ENCODE assay signal across 1 fruit fly cellular context in genomic region chr3R:28556385-28556784, dm6.
TF ChIP-seq lines count a peak whose summit lies in the region.

No protein-coding gene starts in this region.

TF ChIP-seq in whole organism, embryonic, 481 proteins besides CTCF, POLR2A, EP300 and RAD21 (continued from another document):
- no peak for TF ChIP-seq Ets97D (GFP tag; optimal IDR thresholded peaks at IDR 0.05; lab: Kevin White, UChicago)
- TF ChIP-seq fd64A (GFP tag; optimal IDR thresholded peaks at IDR 0.05; lab: Kevin White, UChicago): no peak
- no peak for TF ChIP-seq Mes4 (GFP tag; optimal IDR thresholded peaks at IDR 0.05; lab: Kevin White, UChicago)
- TF ChIP-seq CG10147 (GFP tag; optimal IDR thresholded peaks at IDR 0.05; lab: Kevin White, UChicago): peak; percentile 50
- 0 out of 3 replicates have a peak, but pooled peaks have one; percentile 34 for TF ChIP-seq ken (GFP tag; IDR thresholded peaks at IDR 0.05; lab: Robert Waterston, UW)
- peak; percentile 30; the same call in 1 of the 2 replicates for TF ChIP-seq E2f2 (GFP tag; IDR thresholded peaks at IDR 0.05; lab: Robert Waterston, UW)
- no peak for TF ChIP-seq Dip2 (GFP tag; IDR thresholded peaks at IDR 0.05; lab: Robert Waterston, UW)
- TF ChIP-seq CG11247 (GFP tag; IDR thresholded peaks at IDR 0.05; lab: Robert Waterston, UW): peak; percentile 32; the same call in 1 of the 2 replicates
- TF ChIP-seq emc (GFP tag; optimal IDR thresholded peaks at IDR 0.05; lab: Kevin White, UChicago): no peak
- no peak for TF ChIP-seq Mad (GFP tag; optimal IDR thresholded peaks at IDR 0.05; lab: Kevin White, UChicago)
- TF ChIP-seq Blimp-1 (GFP tag; optimal IDR thresholded peaks at IDR 0.05; lab: Kevin White, UChicago): peak; percentile 38
- peak; percentile 61 for TF ChIP-seq caup (GFP tag; optimal IDR thresholded peaks at IDR 0.05; lab: Kevin White, UChicago; ENCODE audit: severe bottlenecking)
- TF ChIP-seq CG13424 (tag; optimal IDR thresholded peaks at IDR 0.05; lab: Kevin White, UChicago): no peak
- no peak for TF ChIP-seq ab (GFP tag; optimal IDR thresholded peaks at IDR 0.05; lab: Kevin White, UChicago)
- no peak for TF ChIP-seq stwl (tag; optimal IDR thresholded peaks at IDR 0.05; lab: Kevin White, UChicago)
- TF ChIP-seq CG6854 (GFP tag; optimal IDR thresholded peaks at IDR 0.05; lab: Kevin White, UChicago): peak; percentile 17
- TF ChIP-seq dmrt99B (tag; optimal IDR thresholded peaks at IDR 0.05; lab: Kevin White, UChicago): peak; percentile 4
- TF ChIP-seq CG34376 (GFP tag; optimal IDR thresholded peaks at IDR 0.05; lab: Kevin White, UChicago): no peak
- no peak for TF ChIP-seq Stat92E (GFP tag; optimal IDR thresholded peaks at IDR 0.05; lab: Kevin White, UChicago)
- no peak for TF ChIP-seq CG17186 (GFP tag; optimal IDR thresholded peaks at IDR 0.05; lab: Kevin White, UChicago)
- TF ChIP-seq org-1 (GFP tag; optimal IDR thresholded peaks at IDR 0.05; lab: Kevin White, UChicago): peak; percentile 28
- peak; percentile 65 for TF ChIP-seq Atf6 (GFP tag; IDR thresholded peaks at IDR 0.05; lab: Robert Waterston, UW)
- peak; percentile 17 for TF ChIP-seq CG4328 (GFP tag; optimal IDR thresholded peaks at IDR 0.05; lab: Kevin White, UChicago)
- TF ChIP-seq twi (tag; optimal IDR thresholded peaks at IDR 0.05; lab: Kevin White, UChicago): no peak
- TF ChIP-seq CG9437 (GFP tag; optimal IDR thresholded peaks at IDR 0.05; lab: Kevin White, UChicago): no peak
- TF ChIP-seq CG8290 (GFP tag; optimal IDR thresholded peaks at IDR 0.05; lab: Kevin White, UChicago): no peak
- peak in 1 of 2 experiments; percentile 43 for TF ChIP-seq CG8290 (tag; optimal IDR thresholded peaks at IDR 0.05; lab: Kevin White, UChicago)
- TF ChIP-seq CG10654 (GFP tag; optimal IDR thresholded peaks at IDR 0.05; lab: Kevin White, UChicago): no peak
- TF ChIP-seq CG13296 (GFP tag; optimal IDR thresholded peaks at IDR 0.05; lab: Kevin White, UChicago): peak; percentile 58
- no peak for TF ChIP-seq z (GFP tag; IDR thresholded peaks at IDR 0.05; lab: Robert Waterston, UW)
- TF ChIP-seq klu (GFP tag; IDR thresholded peaks at IDR 0.05; lab: Robert Waterston, UW): no peak
- TF ChIP-seq mld (GFP tag; IDR thresholded peaks at IDR 0.05; lab: Robert Waterston, UW; ENCODE audit: partially characterized antibody): no peak
- TF ChIP-seq CG10267 (tag; optimal IDR thresholded peaks at IDR 0.05; lab: Kevin White, UChicago): no peak
- TF ChIP-seq ham (GFP tag; IDR thresholded peaks at IDR 0.05; lab: Robert Waterston, UW): no peak
- no peak; the same call in 1 of the 2 replicates for TF ChIP-seq onecut (GFP tag; IDR thresholded peaks at IDR 0.05; lab: Robert Waterston, UW)
- peak; percentile 36; the same call in 1 of the 2 replicates for TF ChIP-seq stc (GFP tag; IDR thresholded peaks at IDR 0.05; lab: Robert Waterston, UW)
- TF ChIP-seq gcm (GFP tag; optimal IDR thresholded peaks at IDR 0.05; lab: Kevin White, UChicago): no peak
- TF ChIP-seq bsh (GFP tag; optimal IDR thresholded peaks at IDR 0.05; lab: Kevin White, UChicago): peak in 1 of 2 experiments; percentile 44
- TF ChIP-seq CG6683 (GFP tag; optimal IDR thresholded peaks at IDR 0.05; lab: Kevin White, UChicago): peak; percentile 29
- no peak for TF ChIP-seq sc (optimal IDR thresholded peaks at IDR 0.05; lab: Kevin White, UChicago)
- TF ChIP-seq sc (GFP tag; optimal IDR thresholded peaks at IDR 0.05; lab: Kevin White, UChicago): no peak
- TF ChIP-seq Atf-2 (GFP tag; optimal IDR thresholded peaks at IDR 0.05; lab: Kevin White, UChicago): no peak
- no peak for TF ChIP-seq chinmo (GFP tag; IDR thresholded peaks at IDR 0.05; lab: Robert Waterston, UW; ENCODE audit: partially characterized antibody)
- peak; percentile 40 for TF ChIP-seq BtbVII (GFP tag; optimal IDR thresholded peaks at IDR 0.05; lab: Kevin White, UChicago)
- no peak for TF ChIP-seq Poxn (GFP tag; IDR thresholded peaks at IDR 0.05; lab: Robert Waterston, UW)
- TF ChIP-seq Sry-δ (GFP tag; optimal IDR thresholded peaks at IDR 0.05; lab: Kevin White, UChicago): no peak
- TF ChIP-seq CG14014 (GFP tag; IDR thresholded peaks at IDR 0.05; lab: Robert Waterston, UW): peak; percentile 15; the same call in 1 of the 2 replicates
- peak; percentile 24 for TF ChIP-seq CG12769 (tag; optimal IDR thresholded peaks at IDR 0.05; lab: Kevin White, UChicago)
- no peak for TF ChIP-seq chn (GFP tag; optimal IDR thresholded peaks at IDR 0.05; lab: Kevin White, UChicago)
- peak; percentile 48 for TF ChIP-seq MTF-1 (GFP tag; optimal IDR thresholded peaks at IDR 0.05; lab: Kevin White, UChicago; ENCODE audit: borderline replicate concordance)
- peak; percentile 26 for TF ChIP-seq CG17568 (GFP tag; optimal IDR thresholded peaks at IDR 0.05; lab: Kevin White, UChicago)
- TF ChIP-seq luna (GFP tag; optimal IDR thresholded peaks at IDR 0.05; lab: Kevin White, UChicago): no peak
- no peak for TF ChIP-seq E2f1 (GFP tag; IDR thresholded peaks at IDR 0.05; lab: Robert Waterston, UW)
- no peak for TF ChIP-seq CG14667 (GFP tag; IDR thresholded peaks at IDR 0.05; lab: Robert Waterston, UW)
- no peak for TF ChIP-seq croc (GFP tag; conservative IDR thresholded peaks at IDR 0.05; lab: Robert Waterston, UW)
- TF ChIP-seq CG8089 (GFP tag; optimal IDR thresholded peaks at IDR 0.05; lab: Kevin White, UChicago): no peak
- peak; percentile 28 for TF ChIP-seq CG12744 (GFP tag; optimal IDR thresholded peaks at IDR 0.05; lab: Kevin White, UChicago)
- no peak for TF ChIP-seq CG9817 (tag; optimal IDR thresholded peaks at IDR 0.05; lab: Kevin White, UChicago)
- no peak for TF ChIP-seq sr (GFP tag; IDR thresholded peaks at IDR 0.05; lab: Robert Waterston, UW)
- TF ChIP-seq sens (GFP tag; lab: Kevin White, UChicago): no peak
- TF ChIP-seq NfI (GFP tag; optimal IDR thresholded peaks at IDR 0.05; lab: Kevin White, UChicago): no peak
- no peak for TF ChIP-seq Ets65A (GFP tag; lab: Kevin White, UChicago)
- no peak for TF ChIP-seq fd102C (GFP tag; optimal IDR thresholded peaks at IDR 0.05; lab: Kevin White, UChicago)
- no peak for TF ChIP-seq btn (GFP tag; optimal IDR thresholded peaks at IDR 0.05; lab: Kevin White, UChicago)
- no peak; the same call in 2 of the 3 replicates for TF ChIP-seq dysf (GFP tag; IDR thresholded peaks at IDR 0.05; lab: Robert Waterston, UW)
- no peak for TF ChIP-seq CG8478 (optimal IDR thresholded peaks at IDR 0.05; lab: Kevin White, UChicago)
- TF ChIP-seq unpg (GFP tag; optimal IDR thresholded peaks at IDR 0.05; lab: Kevin White, UChicago): peak; percentile 12
- TF ChIP-seq knrl (GFP tag; IDR thresholded peaks at IDR 0.05; lab: Robert Waterston, UW; ENCODE audit: partially characterized antibody): no peak
- TF ChIP-seq fd96Cb (tag; optimal IDR thresholded peaks at IDR 0.05; lab: Kevin White, UChicago): no peak
- TF ChIP-seq bcd (GFP tag; optimal IDR thresholded peaks at IDR 0.05; lab: Kevin White, UChicago): peak; percentile 34
- no peak for TF ChIP-seq rib (GFP tag; IDR thresholded peaks at IDR 0.05; lab: Robert Waterston, UW)
- TF ChIP-seq H2.0 (GFP tag; IDR thresholded peaks at IDR 0.05; lab: Robert Waterston, UW): no peak
- TF ChIP-seq schlank (tag; optimal IDR thresholded peaks at IDR 0.05; lab: Kevin White, UChicago): peak; percentile 33
- peak; percentile 12 for TF ChIP-seq CG3407 (GFP tag; optimal IDR thresholded peaks at IDR 0.05; lab: Kevin White, UChicago)
- no peak for TF ChIP-seq CG30431 (GFP tag; optimal IDR thresholded peaks at IDR 0.05; lab: Kevin White, UChicago)
- TF ChIP-seq CoRest (tag; optimal IDR thresholded peaks at IDR 0.05; lab: Kevin White, UChicago): no peak
- no peak for TF ChIP-seq Hmx (GFP tag; optimal IDR thresholded peaks at IDR 0.05; lab: Kevin White, UChicago)
- no peak for TF ChIP-seq kah (GFP tag; optimal IDR thresholded peaks at IDR 0.05; lab: Kevin White, UChicago)
- TF ChIP-seq Hsf (GFP tag; optimal IDR thresholded peaks at IDR 0.05; lab: Kevin White, UChicago): no peak
- TF ChIP-seq ewg (GFP tag; optimal IDR thresholded peaks at IDR 0.05; lab: Kevin White, UChicago): no peak
- no peak for TF ChIP-seq HmgZ (tag; optimal IDR thresholded peaks at IDR 0.05; lab: Kevin White, UChicago)
- no peak for TF ChIP-seq CG4404 (GFP tag; IDR thresholded peaks at IDR 0.05; lab: Robert Waterston, UW)
- no peak for TF ChIP-seq Aef1 (GFP tag; IDR thresholded peaks at IDR 0.05; lab: Robert Waterston, UW)
- TF ChIP-seq lab (GFP tag; optimal IDR thresholded peaks at IDR 0.05; lab: Kevin White, UChicago): peak; percentile 77
- no peak for TF ChIP-seq ftz-f1 (GFP tag; optimal IDR thresholded peaks at IDR 0.05; lab: Kevin White, UChicago)
- TF ChIP-seq Asciz (GFP tag; optimal IDR thresholded peaks at IDR 0.05; lab: Kevin White, UChicago): peak; percentile 67
- no peak for TF ChIP-seq ato (GFP tag; IDR thresholded peaks at IDR 0.05; lab: Robert Waterston, UW; ENCODE audit: partially characterized antibody)
- TF ChIP-seq nerfin-2 (GFP tag; IDR thresholded peaks at IDR 0.05; lab: Robert Waterston, UW; ENCODE audit: partially characterized antibody): no peak
- TF ChIP-seq CG10543 (GFP tag; optimal IDR thresholded peaks at IDR 0.05; lab: Kevin White, UChicago): peak; percentile 61
- TF ChIP-seq mirr (GFP tag; optimal IDR thresholded peaks at IDR 0.05; lab: Kevin White, UChicago): no peak
- no peak for TF ChIP-seq Antp (GFP tag; optimal IDR thresholded peaks at IDR 0.05; lab: Kevin White, UChicago)
- TF ChIP-seq CG11398 (GFP tag; optimal IDR thresholded peaks at IDR 0.05; lab: Kevin White, UChicago): no peak
- TF ChIP-seq scrt (GFP tag; optimal IDR thresholded peaks at IDR 0.05; lab: Kevin White, UChicago): peak; percentile 30
- TF ChIP-seq sug (tag; optimal IDR thresholded peaks at IDR 0.05; lab: Kevin White, UChicago): no peak
- no peak for TF ChIP-seq gt (GFP tag; IDR thresholded peaks at IDR 0.05; lab: Robert Waterston, UW)
- TF ChIP-seq HLHmδ (GFP tag; optimal IDR thresholded peaks at IDR 0.05; lab: Kevin White, UChicago): no peak
- no peak for TF ChIP-seq pita (GFP tag; optimal IDR thresholded peaks at IDR 0.05; lab: Kevin White, UChicago)
- TF ChIP-seq danr (GFP tag; IDR thresholded peaks at IDR 0.05; lab: Robert Waterston, UW): no peak
- TF ChIP-seq CG15269 (tag; optimal IDR thresholded peaks at IDR 0.05; lab: Kevin White, UChicago): peak; percentile 13
- no peak for TF ChIP-seq dan (GFP tag; IDR thresholded peaks at IDR 0.05; lab: Robert Waterston, UW)
- no peak for TF ChIP-seq CG1792 (GFP tag; optimal IDR thresholded peaks at IDR 0.05; lab: Kevin White, UChicago)
- no peak for TF ChIP-seq Six4 (GFP tag; optimal IDR thresholded peaks at IDR 0.05; lab: Kevin White, UChicago)
- TF ChIP-seq CG2129 (GFP tag; IDR thresholded peaks at IDR 0.05; lab: Robert Waterston, UW; ENCODE audit: partially characterized antibody): no peak
- no peak for TF ChIP-seq CG7928 (GFP tag; optimal IDR thresholded peaks at IDR 0.05; lab: Kevin White, UChicago)
- TF ChIP-seq CG10565 (GFP tag; optimal IDR thresholded peaks at IDR 0.05; lab: Kevin White, UChicago): no peak
- no peak for TF ChIP-seq Scr (GFP tag; IDR thresholded peaks at IDR 0.05; lab: Robert Waterston, UW; ENCODE audit: partially characterized antibody)
- TF ChIP-seq CG2202 (tag; optimal IDR thresholded peaks at IDR 0.05; lab: Kevin White, UChicago): peak; percentile 19
- TF ChIP-seq CG15011 (GFP tag; optimal IDR thresholded peaks at IDR 0.05; lab: Kevin White, UChicago): peak; percentile 64
- peak; percentile 30 for TF ChIP-seq PHDP (tag; optimal IDR thresholded peaks at IDR 0.05; lab: Kevin White, UChicago)
- no peak for TF ChIP-seq br (optimal IDR thresholded peaks at IDR 0.05; lab: Kevin White, UChicago)
- peak; percentile 3 for TF ChIP-seq CG7271 (tag; optimal IDR thresholded peaks at IDR 0.05; lab: Kevin White, UChicago)
- peak; percentile 32 for TF ChIP-seq kni (GFP tag; optimal IDR thresholded peaks at IDR 0.05; lab: Kevin White, UChicago)
- TF ChIP-seq Nf-YB (GFP tag; optimal IDR thresholded peaks at IDR 0.05; lab: Kevin White, UChicago): no peak
- no peak for TF ChIP-seq CG3726 (GFP tag; IDR thresholded peaks at IDR 0.05; lab: Robert Waterston, UW)
- TF ChIP-seq cg (GFP tag; optimal IDR thresholded peaks at IDR 0.05; lab: Kevin White, UChicago): no peak
- peak in 1 of 2 experiments; percentile 42 for TF ChIP-seq chif (GFP tag; optimal IDR thresholded peaks at IDR 0.05; lab: Kevin White, UChicago)
- no peak; the same call in 2 of the 3 replicates for TF ChIP-seq B-H1 (GFP tag; IDR thresholded peaks at IDR 0.05; lab: Robert Waterston, UW)
- peak; percentile 44 for TF ChIP-seq fd3F (GFP tag; optimal IDR thresholded peaks at IDR 0.05; lab: Kevin White, UChicago)
- TF ChIP-seq D19A (tag; optimal IDR thresholded peaks at IDR 0.05; lab: Kevin White, UChicago): no peak
- no peak for TF ChIP-seq ttk (GFP tag; IDR thresholded peaks at IDR 0.05; lab: Robert Waterston, UW)
- no peak for TF ChIP-seq hb (GFP tag; IDR thresholded peaks at IDR 0.05; lab: Robert Waterston, UW; ENCODE audit: partially characterized antibody)
- TF ChIP-seq crc (GFP tag; optimal IDR thresholded peaks at IDR 0.05; lab: Kevin White, UChicago): no peak
- no peak for TF ChIP-seq CG11696 (GFP tag; IDR thresholded peaks at IDR 0.05; lab: Robert Waterston, UW)
- no peak for TF ChIP-seq CG12236 (GFP tag; optimal IDR thresholded peaks at IDR 0.05; lab: Kevin White, UChicago)
- TF ChIP-seq Hr51 (GFP tag; optimal IDR thresholded peaks at IDR 0.05; lab: Kevin White, UChicago): peak in 1 of 2 experiments; percentile 4
- TF ChIP-seq CG14050 (GFP tag; IDR thresholded peaks at IDR 0.05; lab: Robert Waterston, UW): no peak
- no peak for TF ChIP-seq gro (GFP tag; optimal IDR thresholded peaks at IDR 0.05; lab: Kevin White, UChicago)
- peak; percentile 50 for TF ChIP-seq odd (GFP tag; optimal IDR thresholded peaks at IDR 0.05; lab: Kevin White, UChicago)
- TF ChIP-seq CG31365 (tag; optimal IDR thresholded peaks at IDR 0.05; lab: Kevin White, UChicago): no peak
- peak; percentile 55 for TF ChIP-seq CG2120 (GFP tag; optimal IDR thresholded peaks at IDR 0.05; lab: Kevin White, UChicago)
- TF ChIP-seq CG10321 (GFP tag; IDR thresholded peaks at IDR 0.05; lab: Robert Waterston, UW): no peak
- no peak for TF ChIP-seq CG14441 (GFP tag; IDR thresholded peaks at IDR 0.05; lab: Robert Waterston, UW)
- TF ChIP-seq kay (GFP tag; optimal IDR thresholded peaks at IDR 0.05; lab: Kevin White, UChicago): no peak
TF ChIP-seq in whole organism, embryonic: peak in this region for 118.
